Fruit fly (Drosophila melanogaster) whole organism, embryonic: ENCODE data around the gene JMJD5.
A peak's percentile ranks its signal among the peaks of the same experiment; 100 is the strongest.

Experiments
- Aef1 ChIP-seq: fragments of 200-800 bp; sonication (Bioruptor generic); IDR thresholded peaks from 3 replicates; pipeline ENCODE4 v1.3.6; 2022; ENCODE audit warnings: missing biosample characterization, missing genetic modification characterization
- Atf3 ChIP-seq: fragments of 200-800 bp; sonication (Bioruptor generic); optimal IDR thresholded peaks from 3 replicates; lab custom pipeline; 2016; ENCODE audit warnings: missing biosample characterization, missing genetic modification characterization
- CG11093 ChIP-seq: fragments of 200-800 bp; sonication (Bioruptor generic); IDR thresholded peaks from 3 replicates; pipeline ENCODE4 v1.3.6; 2022; ENCODE audit warnings: missing biosample characterization, missing genetic modification characterization
- CG12071 ChIP-seq: fragments of 200-800 bp; sonication (Bioruptor generic); optimal IDR thresholded peaks from 3 replicates; lab custom pipeline; 2018; ENCODE audit warnings: missing biosample characterization, mild to moderate bottlenecking, missing genetic modification characterization
- CG13287 ChIP-seq: fragments of 200-800 bp; sonication (Bioruptor generic); IDR thresholded peaks from 2 replicates; pipeline ENCODE4 v1.3.6; 2022; ENCODE audit warnings: missing biosample characterization, missing genetic modification characterization; ENCODE audit not compliant: partially characterized antibody
- CG14710 ChIP-seq: fragments of 200-800 bp; sonication (Bioruptor generic); optimal IDR thresholded peaks from 3 replicates; lab custom pipeline; 2019; ENCODE audit warnings: missing biosample characterization, mild to moderate bottlenecking, missing genetic modification characterization, moderate library complexity
- CG14965 ChIP-seq: fragments of 200-800 bp; sonication (Bioruptor generic); optimal IDR thresholded peaks from 2 replicates; lab custom pipeline; 2016; ENCODE audit warnings: missing biosample characterization, missing genetic modification characterization, borderline replicate concordance
- CG15514 ChIP-seq: fragments of 200-800 bp; sonication (Bioruptor generic); optimal IDR thresholded peaks from 3 replicates; lab custom pipeline; 2017; ENCODE audit warnings: missing biosample characterization, missing genetic modification characterization, mild to moderate bottlenecking, moderate library complexity, missing genetic modification reagents
- CG17361 ChIP-seq: fragments of 200-800 bp; sonication (Bioruptor generic); IDR thresholded peaks from 3 replicates; pipeline ENCODE4 v1.3.6; 2022; ENCODE audit warnings: missing biosample characterization, missing genetic modification characterization
- CG17912 ChIP-seq: fragments of 200-800 bp; sonication (Bioruptor generic); optimal IDR thresholded peaks from 2 replicates; lab custom pipeline; 2018; ENCODE audit warnings: missing biosample characterization, mild to moderate bottlenecking, missing genetic modification characterization
- CG18262 ChIP-seq: fragments of 200-800 bp; optimal IDR thresholded peaks from 3 replicates; lab custom pipeline; 2019; ENCODE audit warnings: missing biosample characterization, mild to moderate bottlenecking, missing genetic modification characterization, moderate library complexity
- CG2116 ChIP-seq: fragments of 200-800 bp; sonication (Bioruptor generic); optimal IDR thresholded peaks from 3 replicates; lab custom pipeline; 2018; ENCODE audit warnings: missing biosample characterization, mild to moderate bottlenecking, missing genetic modification characterization
- CG3407 ChIP-seq: fragments of 200-800 bp; sonication (Bioruptor generic); optimal IDR thresholded peaks from 2 replicates; lab custom pipeline; 2018; ENCODE audit warnings: missing biosample characterization, mild to moderate bottlenecking, missing genetic modification characterization
- CG34422 ChIP-seq: fragments of 200-800 bp; sonication (Bioruptor generic); IDR thresholded peaks from 3 replicates; pipeline ENCODE4 v1.3.6; 2022; ENCODE audit warnings: missing biosample characterization, missing genetic modification characterization
- CG5180 ChIP-seq: fragments of 200-800 bp; sonication (Bioruptor generic); optimal IDR thresholded peaks from 3 replicates; lab custom pipeline; 2017; ENCODE audit warnings: missing biosample characterization, missing genetic modification characterization, mild to moderate bottlenecking, moderate library complexity, missing genetic modification reagents
- CG6272 ChIP-seq: fragments of 200-800 bp; sonication (Bioruptor generic); IDR thresholded peaks from 2 replicates; pipeline ENCODE4 v1.3.6; 2022; ENCODE audit warnings: missing biosample characterization, missing genetic modification characterization
- CG8924 ChIP-seq: fragments of 200-800 bp; optimal IDR thresholded peaks from 3 replicates; lab custom pipeline; 2019; ENCODE audit warnings: missing biosample characterization, mild to moderate bottlenecking, missing genetic modification characterization, moderate library complexity
- CrebB ChIP-seq: fragments of 200-800 bp; sonication (Bioruptor generic); optimal IDR thresholded peaks from 3 replicates; lab custom pipeline; 2018; ENCODE audit warnings: missing biosample characterization, mild to moderate bottlenecking, missing genetic modification characterization
- Deaf1 ChIP-seq: fragments of 200-800 bp; optimal IDR thresholded peaks from 3 replicates; lab custom pipeline; 2019; ENCODE audit warnings: missing biosample characterization, mild to moderate bottlenecking, missing genetic modification characterization, moderate library complexity
- Dip2 ChIP-seq: fragments of 200-800 bp; sonication (Bioruptor generic); IDR thresholded peaks from 2 replicates; pipeline ENCODE4 v1.3.6; 2022; ENCODE audit warnings: missing biosample characterization, missing genetic modification characterization
- Doc2 ChIP-seq: fragments of 200-800 bp; sonication (Bioruptor generic); IDR thresholded peaks from 2 replicates; pipeline ENCODE4 v1.3.6; 2022; ENCODE audit warnings: missing biosample characterization, missing genetic modification characterization
- ERR ChIP-seq: fragments of 200-800 bp; sonication (Bioruptor generic); optimal IDR thresholded peaks from 2 replicates; lab custom pipeline; 2016; ENCODE audit warnings: missing biosample characterization, missing genetic modification characterization
- Gug ChIP-seq: fragments of 200-800 bp; sonication (Bioruptor generic); IDR thresholded peaks from 4 replicates; pipeline ENCODE4 v1.3.6; 2022; ENCODE audit warnings: missing biosample characterization, missing genetic modification characterization
- Lim3 ChIP-seq: fragments of 200-800 bp; sonication (Bioruptor generic); IDR thresholded peaks from 2 replicates; pipeline ENCODE4 v1.3.6; 2022; ENCODE audit warnings: missing biosample characterization, missing genetic modification characterization
- NC2β ChIP-seq: fragments of 200-800 bp; sonication (Bioruptor generic); optimal IDR thresholded peaks from 2 replicates; lab custom pipeline; 2016; ENCODE audit warnings: missing biosample characterization, missing genetic modification characterization
- NK7.1 ChIP-seq: fragments of 200-800 bp; sonication (Bioruptor generic); optimal IDR thresholded peaks from 3 replicates; lab custom pipeline; 2016; ENCODE audit warnings: missing biosample characterization, missing genetic modification characterization
- Optix ChIP-seq: fragments of 200-800 bp; sonication (Bioruptor generic); IDR thresholded peaks from 3 replicates; pipeline ENCODE4 v1.3.6; 2022; ENCODE audit warnings: missing biosample characterization, missing genetic modification characterization
- Rfx ChIP-seq: fragments of 200-800 bp; sonication (Bioruptor generic); IDR thresholded peaks from 2 replicates; pipeline ENCODE4 v1.3.6; 2022; ENCODE audit warnings: missing biosample characterization, missing genetic modification characterization
- Sry-δ ChIP-seq: fragments of 200-800 bp; sonication (Bioruptor generic); optimal IDR thresholded peaks from 2 replicates; lab custom pipeline; 2016; ENCODE audit warnings: missing biosample characterization, missing genetic modification characterization
- Ssrp ChIP-seq: fragments of 200-800 bp; sonication (Bioruptor generic); optimal IDR thresholded peaks from 2 replicates; lab custom pipeline; 2018; ENCODE audit warnings: missing biosample characterization, mild to moderate bottlenecking, missing genetic modification characterization, moderate library complexity
- abd-A ChIP-seq: fragments of 200-800 bp; sonication (Bioruptor generic); optimal IDR thresholded peaks from 3 replicates; lab custom pipeline; 2019; ENCODE audit warnings: missing biosample characterization, mild to moderate bottlenecking, missing genetic modification characterization, moderate library complexity
- aop ChIP-seq: fragments of 200-800 bp; sonication (Bioruptor generic); IDR thresholded peaks from 2 replicates; pipeline ENCODE4 v1.3.6; 2022; ENCODE audit warnings: missing biosample characterization, missing genetic modification characterization
- ase ChIP-seq: fragments of 200-800 bp; sonication (Bioruptor generic); IDR thresholded peaks from 3 replicates; pipeline ENCODE4 v1.3.6; 2022; ENCODE audit warnings: missing biosample characterization, missing genetic modification characterization
- ash1 ChIP-seq: fragments of 200-800 bp; sonication (Bioruptor generic); optimal IDR thresholded peaks from 2 replicates; lab custom pipeline; 2018; ENCODE audit warnings: missing biosample characterization, mild to moderate bottlenecking, missing genetic modification characterization
- ato ChIP-seq: fragments of 200-800 bp; sonication (Bioruptor generic); IDR thresholded peaks from 2 replicates; pipeline ENCODE4 v1.3.6; 2022; ENCODE audit warnings: missing biosample characterization, missing genetic modification characterization; ENCODE audit not compliant: partially characterized antibody
- cad ChIP-seq: fragments of >200 bp; optimal IDR thresholded peaks from 2 replicates; lab custom pipeline; 2017; ENCODE audit warnings: missing biosample characterization, missing genetic modification characterization
- corto ChIP-seq: fragments of 200-800 bp; sonication (Bioruptor generic); optimal IDR thresholded peaks from 2 replicates; lab custom pipeline; 2016; ENCODE audit warnings: missing biosample characterization, mild to moderate bottlenecking, missing genetic modification characterization, moderate library complexity
- dmrt11E ChIP-seq: fragments of 200-800 bp; sonication (Bioruptor generic); optimal IDR thresholded peaks from 3 replicates; lab custom pipeline; 2018; ENCODE audit warnings: missing biosample characterization, mild to moderate bottlenecking, missing genetic modification characterization, moderate library complexity
- ems ChIP-seq: fragments of 200-800 bp; sonication (Bioruptor generic); optimal IDR thresholded peaks from 3 replicates; lab custom pipeline; 2016; ENCODE audit warnings: missing biosample characterization, missing genetic modification characterization
- gem ChIP-seq: fragments of 200-800 bp; sonication (Bioruptor generic); optimal IDR thresholded peaks from 2 replicates; lab custom pipeline; 2019; ENCODE audit warnings: missing biosample characterization, mild to moderate bottlenecking, missing genetic modification characterization, moderate library complexity
- maf-S ChIP-seq: fragments of 200-800 bp; sonication (Bioruptor generic); optimal IDR thresholded peaks from 2 replicates; lab custom pipeline; 2016; ENCODE audit warnings: missing biosample characterization, missing genetic modification characterization
- pfk ChIP-seq: fragments of 200-800 bp; sonication (Bioruptor generic); optimal IDR thresholded peaks from 2 replicates; lab custom pipeline; 2018; ENCODE audit warnings: missing biosample characterization, mild to moderate bottlenecking, missing genetic modification characterization, moderate library complexity
- prd ChIP-seq, 3 experiments: fragments of >200 bp in 2 of 3; fragments of 200-800 bp in 1 of 3; sonication (Bioruptor generic) in 1 of 3; optimal IDR thresholded peaks in 2 of 3; IDR thresholded peaks in 1 of 3; 2 replicates in 2 of 3; 3 replicates in 1 of 3; pipeline versions ENCODE4 v1.3.6 to Lab custom; 2017 to 2022; ENCODE audit warnings: missing biosample characterization in 1 of 3, missing genetic modification characterization in 1 of 3
- salm ChIP-seq: fragments of 200-800 bp; sonication (Bioruptor generic); optimal IDR thresholded peaks from 2 replicates; lab custom pipeline; 2018; ENCODE audit warnings: missing biosample characterization, mild to moderate bottlenecking, missing genetic modification characterization
- so ChIP-seq: fragments of 200-800 bp; sonication (Bioruptor generic); IDR thresholded peaks from 3 replicates; pipeline ENCODE4 v1.3.6; 2022; ENCODE audit warnings: missing biosample characterization, missing genetic modification characterization
- tgo ChIP-seq: fragments of 200-800 bp; sonication (Bioruptor generic); IDR thresholded peaks from 3 replicates; pipeline ENCODE4 v1.3.6; 2022; ENCODE audit warnings: missing biosample characterization, missing genetic modification characterization
- twi ChIP-seq: fragments of 200-800 bp; optimal IDR thresholded peaks from 2 replicates; lab custom pipeline; 2019; ENCODE audit warnings: missing biosample characterization, mild to moderate bottlenecking, missing genetic modification characterization, moderate library complexity
- unc-4 ChIP-seq: fragments of 200-800 bp; sonication (Bioruptor generic); IDR thresholded peaks from 2 replicates; pipeline ENCODE4 v1.3.6; 2022; ENCODE audit warnings: missing biosample characterization, missing genetic modification characterization; ENCODE audit not compliant: partially characterized antibody

The JMJD5 gene

dm6 chr3L:857063-858015 lies 16.2 kb upstream of the JMJD5 start, which contains the start of gene dpr20 (continued):
- TF ChIP-seq so (GFP tag; lab: Robert Waterston, UW) (peak; percentile 79), Rfx (peak; percentile 95), ash1 (GFP tag; lab: Kevin White, UChicago) (peak; percentile 49), ase (GFP tag; lab: Robert Waterston, UW) (peak; percentile 87), salm (tag; lab: Kevin White, UChicago) (no peak), prd (optimal IDR thresholded peaks at IDR 0.05; lab: Kevin White, UChicago) (no peak), prd (GFP tag; IDR thresholded peaks at IDR 0.05; lab: Robert Waterston, UW) (peak; percentile 90), ato (GFP tag; lab: Robert Waterston, UW) (no peak), CG34422 (GFP tag; lab: Robert Waterston, UW) (peak; percentile 86), CrebB (tag; lab: Kevin White, UChicago) (peak; percentile 52), CG11093 (GFP tag; lab: Robert Waterston, UW) (peak; percentile 85), CG17361 (GFP tag; lab: Robert Waterston, UW) (peak; percentile 55; the same call in 1 of the 3 replicates), cad (GFP tag; lab: Kevin White, UChicago) (no peak), Deaf1 (tag; lab: Kevin White, UChicago) (peak; percentile 90), CG12071 (GFP tag; lab: Kevin White, UChicago) (peak; percentile 89), maf-S (peak; percentile 53), pfk (no peak), Gug (GFP tag; lab: Robert Waterston, UW) (peak; percentile 93), corto (GFP tag; lab: Kevin White, UChicago) (no peak), NC2β (peak; percentile 53), NK7.1 (GFP tag; lab: Kevin White, UChicago) (peak; percentile 27), aop (GFP tag; lab: Robert Waterston, UW) (peak; percentile 60; the same call in 1 of the 2 replicates), Sry-δ (peak; percentile 25), unc-4 (GFP tag; lab: Robert Waterston, UW) (no peak), abd-A (tag; lab: Kevin White, UChicago) (no peak), CG17912 (GFP tag; lab: Kevin White, UChicago) (peak; percentile 8), CG18262 (tag; lab: Kevin White, UChicago) (peak; percentile 49), gem (tag; lab: Kevin White, UChicago) (peak; percentile 77), Atf3 (GFP tag; lab: Kevin White, UChicago) (peak; percentile 49), CG14965 (peak; percentile 2), Ssrp (tag; lab: Kevin White, UChicago) (peak; percentile 61), CG15514 (GFP tag; lab: Kevin White, UChicago) (peak; percentile 78), CG3407 (GFP tag; lab: Kevin White, UChicago) (peak; percentile 14), Doc2 (GFP tag; lab: Robert Waterston, UW) (no peak), twi (tag; lab: Kevin White, UChicago) (peak; percentile 28), ERR (peak; percentile 56), Lim3 (no peak), dmrt11E (tag; lab: Kevin White, UChicago) (peak; percentile 43), CG13287 (GFP tag; lab: Robert Waterston, UW) (no peak), CG6272 (GFP tag; lab: Robert Waterston, UW) (peak; percentile 84), CG8924 (tag; lab: Kevin White, UChicago) (peak; percentile 58), Optix (peak; percentile 87), ems (GFP tag; lab: Kevin White, UChicago) (peak; percentile 69), CG2116 (GFP tag; lab: Kevin White, UChicago) (no peak), Dip2 (GFP tag; lab: Robert Waterston, UW) (no peak), CG5180 (GFP tag; lab: Kevin White, UChicago) (peak; percentile 20), CG14710 (peak; percentile 19), Aef1 (GFP tag; lab: Robert Waterston, UW) (peak; percentile 86), tgo (GFP tag; lab: Robert Waterston, UW) (peak; percentile 87)
